Worm (Caenorhabditis elegans): ENCODE data around the gene srw-79.

- no peak for TF ChIP-seq elt-2 (tag; optimal IDR thresholded peaks at IDR 0.05)
- TF ChIP-seq zip-5 (tag; optimal IDR thresholded peaks at IDR 0.05), result no peak
- TF ChIP-seq ceh-31 (tag; optimal IDR thresholded peaks at IDR 0.05), result peak; percentile 51
Measured at ce11 chrII:2992300-2992699, 45.8 kb downstream of the srw-79 start.
